Worm (Caenorhabditis elegans): ENCODE measurements around the gene ram-2.

The ram-2 gene

DNA sequence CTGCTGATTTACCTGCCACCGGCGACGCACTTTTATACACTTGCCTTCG is at the start of gene ram-2:
Gene ram-2, minus strand, starts transcription at position 47 of the 49 bp plus-strand sequence.
- TF ChIP-seq ets-7 (tag; optimal IDR thresholded peaks at IDR 0.05) (no peak), ama-1 (optimal IDR thresholded peaks at IDR 0.05) (no peak), aly-1 (tag; optimal IDR thresholded peaks at IDR 0.05) (no peak), hmg-4 (GFP tag; optimal IDR thresholded peaks at IDR 0.05) (no peak), B0310.2 (tag; optimal IDR thresholded peaks at IDR 0.05) (no peak), pes-1 (GFP tag; IDR thresholded peaks at IDR 0.05) (no peak), hnd-1 (tag; optimal IDR thresholded peaks at IDR 0.05) (no peak), ceh-36 (tag; optimal IDR thresholded peaks at IDR 0.05) (no peak), scrt-1 (GFP tag; IDR thresholded peaks at IDR 0.05) (no peak), F13C5.2 (tag; optimal IDR thresholded peaks at IDR 0.05) (no peak)

DNA sequence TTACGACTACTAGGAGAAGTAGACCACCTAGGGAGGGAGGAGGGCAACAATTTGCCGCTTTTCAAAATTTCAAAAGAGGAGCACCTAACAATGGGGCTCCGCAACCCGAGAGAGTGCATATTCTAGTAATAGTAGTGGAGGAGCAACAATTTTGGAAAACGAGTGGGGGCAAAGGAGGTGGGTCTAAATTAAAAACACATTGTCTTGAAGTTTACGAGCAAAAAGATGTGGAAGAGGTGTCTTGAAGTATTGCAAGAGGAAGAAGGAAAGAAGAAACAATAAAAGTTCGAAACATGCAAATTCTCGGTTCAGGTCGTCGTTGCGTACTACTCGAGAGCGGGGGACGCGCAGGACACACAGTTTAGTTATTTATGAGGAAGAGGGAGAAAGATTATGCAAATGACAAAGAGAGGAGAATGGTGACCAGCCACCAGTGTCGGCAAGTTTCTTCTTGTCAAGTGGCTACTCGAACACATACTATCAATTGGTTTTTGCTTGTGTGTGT is 47.6 kb upstream of the ram-2 start:
- TF ChIP-seq hmbx-1 (tag; optimal IDR thresholded peaks at IDR 0.05) (no peak), sea-1 (GFP tag; conservative IDR thresholded peaks at IDR 0.05) (no peak), ceh-36 (tag; optimal IDR thresholded peaks at IDR 0.05) (no peak), tbx-37 (GFP tag; conservative IDR thresholded peaks at IDR 0.05) (no peak), scrt-1 (GFP tag; IDR thresholded peaks at IDR 0.05) (no peak), tbx-11 (GFP tag; IDR thresholded peaks at IDR 0.05) (no peak), hmg-4 (GFP tag; optimal IDR thresholded peaks at IDR 0.05) (no peak), flt-1 (GFP tag; IDR thresholded peaks at IDR 0.05) (no peak), ama-1 (optimal IDR thresholded peaks at IDR 0.05) (no peak), B0310.2 (tag; optimal IDR thresholded peaks at IDR 0.05) (no peak), F13C5.2 (tag; optimal IDR thresholded peaks at IDR 0.05) (no peak), hnd-1 (tag; optimal IDR thresholded peaks at IDR 0.05) (no peak), ets-7 (tag; optimal IDR thresholded peaks at IDR 0.05) (no peak)

DNA sequence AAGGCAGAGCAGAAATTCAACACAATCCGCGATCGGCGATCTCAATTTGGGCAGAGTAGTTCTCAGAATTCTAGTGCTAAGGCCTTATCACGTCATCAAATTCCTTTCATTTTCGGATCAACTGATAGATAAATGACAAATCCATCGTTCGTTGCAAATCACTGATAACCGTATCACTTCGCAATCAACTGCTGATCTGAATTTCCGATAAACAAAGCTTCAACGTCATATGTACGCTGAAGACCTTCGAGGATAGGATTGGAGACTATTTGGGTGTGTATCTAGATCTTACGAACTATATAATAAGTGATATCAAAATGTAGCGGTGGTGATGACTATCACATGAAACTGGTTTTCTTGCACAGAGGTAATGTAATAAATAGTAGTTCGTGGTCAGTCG is 40.6 kb upstream of the ram-2 start:
- TF ChIP-seq hnd-1 (tag; optimal IDR thresholded peaks at IDR 0.05), result no peak
- no peak for TF ChIP-seq sea-1 (GFP tag; conservative IDR thresholded peaks at IDR 0.05)
- TF ChIP-seq B0310.2 (tag; optimal IDR thresholded peaks at IDR 0.05), result no peak
- TF ChIP-seq tra-4 (tag; optimal IDR thresholded peaks at IDR 0.05), result no peak
- no peak for TF ChIP-seq hmg-4 (GFP tag; optimal IDR thresholded peaks at IDR 0.05)
- TF ChIP-seq ama-1 (optimal IDR thresholded peaks at IDR 0.05), result no peak

DNA sequence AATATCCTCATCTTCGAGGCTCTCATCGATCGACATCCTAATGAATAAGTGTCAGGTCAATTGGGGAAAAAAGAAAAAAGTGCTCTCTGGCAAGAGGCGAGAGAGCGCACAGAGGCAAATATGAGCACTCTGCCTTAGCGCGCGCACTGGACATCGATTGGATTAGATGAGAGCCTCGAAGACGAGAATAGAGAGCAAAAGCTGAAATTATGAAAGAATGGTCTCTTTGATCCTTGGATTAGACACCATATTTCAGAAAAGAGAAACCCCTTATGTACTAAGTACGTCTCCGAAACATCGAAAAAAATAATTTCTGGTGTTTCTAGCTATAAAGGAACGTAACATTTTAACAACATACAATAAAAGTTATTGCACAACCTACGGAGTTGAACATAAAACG is 38.5 kb upstream of the ram-2 start, which contains the start of gene F45E10.2:
Gene F45E10.2, minus strand, starts transcription at position 101 of the 400 bp plus-strand sequence.
- TF ChIP-seq tbx-37 (GFP tag; conservative IDR thresholded peaks at IDR 0.05) (no peak), ets-7 (tag; optimal IDR thresholded peaks at IDR 0.05) (no peak)

DNA sequence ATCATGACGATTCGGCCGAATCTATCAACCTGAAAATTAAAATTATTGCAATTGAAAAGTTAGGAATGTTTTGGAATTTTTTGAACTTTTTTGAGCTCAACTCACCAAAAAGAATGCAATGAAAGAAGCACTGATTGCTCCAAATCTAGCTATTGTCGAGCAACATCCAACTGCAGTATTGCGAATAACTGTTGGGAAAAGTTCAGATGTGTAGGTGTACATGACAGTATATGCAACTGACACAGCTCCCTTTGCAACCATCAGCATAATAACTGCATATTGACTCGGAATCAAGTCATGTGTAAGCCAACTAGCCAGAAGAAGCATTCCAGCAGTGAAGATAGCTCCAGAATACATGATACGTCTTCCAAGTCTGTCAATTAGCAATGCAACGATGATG is 35.8 kb upstream of the ram-2 start:
- TF ChIP-seq aly-1 (tag; optimal IDR thresholded peaks at IDR 0.05) (no peak), hnd-1 (tag; optimal IDR thresholded peaks at IDR 0.05) (no peak), hmbx-1 (tag; optimal IDR thresholded peaks at IDR 0.05) (no peak), ets-7 (tag; optimal IDR thresholded peaks at IDR 0.05) (no peak), sea-1 (GFP tag; conservative IDR thresholded peaks at IDR 0.05) (no peak), tra-4 (tag; optimal IDR thresholded peaks at IDR 0.05) (no peak), F13C5.2 (tag; optimal IDR thresholded peaks at IDR 0.05) (no peak), scrt-1 (GFP tag; IDR thresholded peaks at IDR 0.05) (no peak), tbx-11 (GFP tag; IDR thresholded peaks at IDR 0.05) (no peak), ceh-13 (GFP tag; optimal IDR thresholded peaks at IDR 0.05) (no peak), flt-1 (GFP tag; IDR thresholded peaks at IDR 0.05) (no peak), tbx-37 (GFP tag; conservative IDR thresholded peaks at IDR 0.05) (no peak), ceh-36 (tag; optimal IDR thresholded peaks at IDR 0.05) (no peak), hmg-4 (GFP tag; optimal IDR thresholded peaks at IDR 0.05) (no peak), pes-1 (GFP tag; IDR thresholded peaks at IDR 0.05) (no peak), B0310.2 (tag; optimal IDR thresholded peaks at IDR 0.05) (no peak), ama-1 (optimal IDR thresholded peaks at IDR 0.05) (no peak)

DNA sequence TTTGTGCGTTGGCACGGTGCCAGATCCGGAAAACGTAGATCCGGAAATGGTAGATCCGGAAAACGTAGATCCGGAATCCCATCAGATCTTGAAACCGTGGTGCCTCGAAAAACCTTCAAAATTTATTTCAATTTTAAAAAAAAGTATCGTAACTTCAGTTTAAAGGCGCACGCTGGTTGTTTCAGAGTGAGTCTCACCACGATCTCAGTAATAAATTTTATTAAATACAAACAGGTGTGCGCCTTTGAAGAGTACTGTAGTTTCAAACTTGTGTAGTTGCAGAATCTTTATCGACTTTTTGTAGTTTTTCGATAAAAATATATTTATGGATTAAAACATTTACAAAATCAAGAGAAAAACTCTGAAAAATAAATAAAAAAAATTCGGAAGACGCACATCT is 34.0 kb upstream of the ram-2 start:
- TF ChIP-seq F13C5.2 (tag; optimal IDR thresholded peaks at IDR 0.05) (no peak), flt-1 (GFP tag; IDR thresholded peaks at IDR 0.05) (no peak), ceh-36 (tag; optimal IDR thresholded peaks at IDR 0.05) (no peak), scrt-1 (GFP tag; IDR thresholded peaks at IDR 0.05) (no peak), aly-1 (tag; optimal IDR thresholded peaks at IDR 0.05) (no peak), tra-4 (tag; optimal IDR thresholded peaks at IDR 0.05) (no peak), B0310.2 (tag; optimal IDR thresholded peaks at IDR 0.05) (no peak), ceh-13 (GFP tag; optimal IDR thresholded peaks at IDR 0.05) (no peak), hmg-4 (GFP tag; optimal IDR thresholded peaks at IDR 0.05) (no peak), hmbx-1 (tag; optimal IDR thresholded peaks at IDR 0.05) (no peak), tbx-37 (GFP tag; conservative IDR thresholded peaks at IDR 0.05) (no peak)

DNA sequence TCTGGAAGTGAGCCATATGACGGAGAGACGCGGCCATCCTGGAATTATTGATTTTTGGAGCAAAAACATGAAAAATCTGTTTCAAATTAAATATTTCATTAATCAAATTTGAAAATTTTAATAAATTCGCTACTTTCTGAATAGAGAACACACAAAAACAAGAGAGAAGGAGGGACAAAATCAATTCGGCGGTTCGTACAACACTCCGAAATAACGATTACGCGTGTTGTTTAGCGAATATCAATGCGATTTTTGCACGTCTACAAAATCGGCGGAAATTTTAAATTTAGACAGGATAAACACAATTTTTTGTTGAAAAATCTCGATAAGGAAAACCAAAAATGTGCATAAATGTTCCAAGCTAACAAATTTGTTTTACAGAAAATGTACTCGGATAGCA is 33.2 kb upstream of the ram-2 start, which contains the start of the genes sdhd-1 and ilkp-1:
Gene sdhd-1, minus strand, starts transcription at position 38 of the 400 bp plus-strand sequence.
Gene ilkp-1, plus strand, starts transcription at position 380 of the 400 bp plus-strand sequence.
- TF ChIP-seq sea-1 (GFP tag; conservative IDR thresholded peaks at IDR 0.05), result no peak

DNA sequence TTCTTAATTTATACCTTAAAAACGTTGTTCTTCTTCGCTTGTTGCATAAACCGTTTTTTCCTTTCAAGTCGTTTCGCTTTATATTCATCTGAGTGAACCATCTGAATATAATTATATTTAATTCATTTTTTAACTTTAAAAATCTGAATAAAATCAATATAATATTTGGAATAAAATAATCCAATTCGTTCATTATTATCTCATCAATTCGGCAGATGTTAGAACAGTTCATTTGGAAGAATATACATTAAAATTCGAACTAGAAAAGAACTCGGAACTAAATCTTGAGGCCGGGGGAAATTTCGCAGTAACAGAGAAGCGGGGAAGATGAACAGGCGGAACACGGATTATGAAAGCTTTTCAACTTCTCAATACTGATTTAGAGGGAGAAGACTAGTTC is 32.2 kb upstream of the ram-2 start, which contains the start of gene F33A8.4:
Gene F33A8.4, minus strand, starts transcription at position 101 of the 400 bp plus-strand sequence.
- TF ChIP-seq tbx-11 (GFP tag; IDR thresholded peaks at IDR 0.05) (no peak), ama-1 (optimal IDR thresholded peaks at IDR 0.05) (no peak), ets-7 (tag; optimal IDR thresholded peaks at IDR 0.05) (no peak), flt-1 (GFP tag; IDR thresholded peaks at IDR 0.05) (no peak), hnd-1 (tag; optimal IDR thresholded peaks at IDR 0.05) (no peak), ceh-13 (GFP tag; optimal IDR thresholded peaks at IDR 0.05) (no peak)

DNA sequence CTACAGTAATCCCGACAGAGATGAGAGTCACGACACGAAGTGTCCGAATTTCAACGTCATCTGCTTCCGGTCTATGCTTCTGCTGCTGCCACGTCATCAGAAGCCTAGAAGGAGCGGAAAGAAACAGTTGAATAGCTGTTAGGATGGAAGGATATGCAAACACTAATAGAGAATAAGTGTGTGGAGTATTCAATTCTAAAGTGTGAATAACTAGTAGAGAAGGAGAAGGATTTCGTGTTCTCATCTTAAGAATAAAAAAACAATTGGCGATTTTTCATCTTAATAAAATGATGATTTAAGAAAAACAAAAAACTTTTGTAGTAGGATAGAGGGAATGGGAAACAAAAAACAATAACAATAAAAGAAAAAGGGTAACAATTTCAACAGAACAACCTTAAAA is 29.2 kb upstream of the ram-2 start, which contains the start of gene col-83:
Gene col-83, minus strand, starts transcription at position 101 of the 400 bp plus-strand sequence.
- TF ChIP-seq ceh-36 (tag; optimal IDR thresholded peaks at IDR 0.05) (no peak), ama-1 (optimal IDR thresholded peaks at IDR 0.05) (no peak), F13C5.2 (tag; optimal IDR thresholded peaks at IDR 0.05) (no peak), tra-4 (tag; optimal IDR thresholded peaks at IDR 0.05) (no peak), tbx-11 (GFP tag; IDR thresholded peaks at IDR 0.05) (no peak), hmbx-1 (tag; optimal IDR thresholded peaks at IDR 0.05) (no peak), flt-1 (GFP tag; IDR thresholded peaks at IDR 0.05) (no peak), aly-1 (tag; optimal IDR thresholded peaks at IDR 0.05) (no peak), ets-7 (tag; optimal IDR thresholded peaks at IDR 0.05) (no peak)

Measured in whole organism, early embryonic.